Fruit fly (Drosophila melanogaster) Kc167 (cell line): ENCODE results near the gene CG14818.

ENCODE experiments used
- Myc ChIP-seq: fragments of >200 bp; optimal IDR thresholded peaks from 2 replicates; lab custom pipeline; 2017; ENCODE audit warnings: missing external identifiers
- Sin3A ChIP-seq: fragments of >200 bp; optimal IDR thresholded peaks from 2 replicates; lab custom pipeline; 2018; ENCODE audit warnings: missing external identifiers
- h ChIP-seq: fragments of >200 bp; optimal IDR thresholded peaks from 3 replicates; lab custom pipeline; 2018; ENCODE audit warnings: missing external identifiers
- psq ChIP-seq: fragments of >200 bp; optimal IDR thresholded peaks from 2 replicates; lab custom pipeline; 2017; ENCODE audit warnings: missing external identifiers
- ttk ChIP-seq: sonication (Bioruptor generic); optimal IDR thresholded peaks from 2 replicates; lab custom pipeline; 2017; ENCODE audit warnings: missing external identifiers

dm6 chrX:1834702-1835376, 44.7 kb downstream of the CG14818 start:
- TF ChIP-seq Sin3A (lab: Kevin White, UChicago) = no peak
- no peak for TF ChIP-seq psq (lab: Kevin White, UChicago)
- no peak for TF ChIP-seq ttk (lab: Kevin White, UChicago)
- no peak for TF ChIP-seq h (lab: Kevin White, UChicago)
- no peak for TF ChIP-seq Myc
